Worm (Caenorhabditis elegans): Measurements from ENCODE around the gene ost-1.

- no peak for TF ChIP-seq mxl-1 (tag; optimal IDR thresholded peaks at IDR 0.05)
- no peak for TF ChIP-seq ceh-40 (GFP tag; IDR thresholded peaks at IDR 0.05)
- no peak for TF ChIP-seq B0019.2 (GFP tag; conservative IDR thresholded peaks at IDR 0.05)
Measured at ce11 chrIV:1124741-1125140, 17.5 kb downstream of the ost-1 start, which contains the start of gene perm-4.

Measured in whole organism, young adult.